Worm (Caenorhabditis elegans): ENCODE results near the gene dnj-18.

The dnj-18 gene

DNA sequence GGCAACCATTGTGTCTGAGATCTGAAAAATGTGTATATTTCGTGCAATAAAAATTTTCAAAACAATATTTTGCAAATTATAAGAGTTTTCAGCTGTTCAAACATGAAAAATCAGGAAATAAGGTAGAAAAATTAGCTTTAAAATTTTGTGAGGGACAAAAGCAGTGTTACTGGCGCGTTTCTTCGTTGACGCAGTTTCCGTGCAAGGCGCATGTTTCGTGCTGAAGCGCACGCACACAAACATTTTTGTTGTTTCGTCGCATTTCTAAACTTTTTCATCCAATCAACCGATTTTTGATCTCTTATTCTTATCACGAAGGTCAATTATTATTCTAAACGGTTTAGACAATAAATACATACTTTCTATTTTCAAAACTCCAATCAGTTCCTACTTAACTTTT lies 4.6 kb upstream of the dnj-18 start, which contains the start of gene nifk-1 (continued):
- TF ChIP-seq cey-2 (tag; optimal IDR thresholded peaks at IDR 0.05; ENCODE audit: borderline replicate concordance, insufficient read depth) (no peak), nhr-11 (tag; optimal IDR thresholded peaks at IDR 0.05) (peak; percentile 22)

DNA sequence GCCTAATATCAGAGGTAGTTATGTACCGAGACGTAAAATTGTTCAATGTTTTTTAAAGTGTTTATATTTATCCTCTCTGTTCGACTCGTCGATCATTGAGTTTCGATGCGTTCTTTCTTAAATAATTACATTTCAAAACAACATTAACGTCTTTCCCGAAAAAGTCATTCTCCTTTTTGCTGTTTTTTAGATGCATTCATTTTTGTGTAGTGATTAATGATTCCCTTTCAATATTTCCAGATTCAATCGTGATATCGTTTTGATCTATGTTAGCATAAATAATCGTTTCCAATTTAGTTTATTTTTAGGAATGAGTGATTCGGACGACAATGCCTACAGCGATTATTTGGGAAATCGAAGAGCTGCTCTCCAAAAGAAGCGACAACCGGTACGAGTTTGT lies 4.2 kb upstream of the dnj-18 start, which contains the start of gene T04A8.8:
Gene T04A8.8 (plus strand): TSS at position 301 of the 400 bp plus-strand sequence.
- TF ChIP-seq zip-2 (tag; optimal IDR thresholded peaks at IDR 0.05) (no peak), ces-1 (GFP tag; optimal IDR thresholded peaks at IDR 0.05) (no peak), lsy-2 (tag; optimal IDR thresholded peaks at IDR 0.05) (no peak), lin-15B (tag; optimal IDR thresholded peaks at IDR 0.05) (no peak), lin-13 (GFP tag; optimal IDR thresholded peaks at IDR 0.05) (no peak), hlh-11 (tag; optimal IDR thresholded peaks at IDR 0.05) (no peak), egl-27 (tag; optimal IDR thresholded peaks at IDR 0.05) (no peak), skn-1 (tag; optimal IDR thresholded peaks at IDR 0.05) (no peak), mxl-3 (GFP tag; optimal IDR thresholded peaks at IDR 0.05) (no peak), nhr-6 (tag; optimal IDR thresholded peaks at IDR 0.05) (no peak)

DNA sequence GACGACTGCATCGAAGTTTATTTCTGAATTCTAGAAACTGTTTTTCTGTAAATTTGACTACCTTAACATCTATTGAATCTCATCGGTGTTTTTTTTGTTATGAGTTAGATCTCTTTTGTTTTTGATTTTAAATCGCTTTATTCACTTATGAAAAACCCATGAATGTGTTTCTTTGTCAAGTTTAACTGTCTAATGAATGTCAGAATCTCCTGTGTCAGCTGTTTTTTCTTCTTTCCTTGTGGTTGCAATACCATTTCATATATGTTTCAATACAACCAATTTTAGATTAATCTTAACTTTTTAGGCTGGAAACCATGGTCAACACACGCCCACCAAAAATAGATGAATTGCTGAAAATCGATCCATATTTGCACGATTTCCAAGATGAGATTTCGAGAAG lies 2.9 kb upstream of the dnj-18 start, which contains the start of gene T04A8.7:
Gene T04A8.7 (plus strand): TSS at position 301 of the 400 bp plus-strand sequence.
- peak in 1 of 2 experiments; percentile 67 for TF ChIP-seq unc-62 (GFP tag; optimal IDR thresholded peaks at IDR 0.05 in 1 of 2)
- TF ChIP-seq unc-62 (tag; optimal IDR thresholded peaks at IDR 0.05), result no peak
- no peak for TF ChIP-seq cey-2 (tag; optimal IDR thresholded peaks at IDR 0.05; ENCODE audit: borderline replicate concordance, insufficient read depth)
- peak; percentile 59 for TF ChIP-seq ama-1 (optimal IDR thresholded peaks at IDR 0.05)
- no peak for TF ChIP-seq skn-1 (tag; optimal IDR thresholded peaks at IDR 0.05)
- no peak for TF ChIP-seq nhr-77 (tag; optimal IDR thresholded peaks at IDR 0.05)
- no peak for TF ChIP-seq ceh-44 (GFP tag; IDR thresholded peaks at IDR 0.05)
- TF ChIP-seq unc-39 (tag; optimal IDR thresholded peaks at IDR 0.05), result no peak
- no peak for TF ChIP-seq sdz-12 (GFP tag; optimal IDR thresholded peaks at IDR 0.05)
- no peak for TF ChIP-seq ctbp-1 (GFP tag; IDR thresholded peaks at IDR 0.05)
- no peak for TF ChIP-seq hif-1 (tag; optimal IDR thresholded peaks at IDR 0.05)
- TF ChIP-seq ceh-32 (tag; optimal IDR thresholded peaks at IDR 0.05; ENCODE audit: poor library complexity), result no peak
- no peak for TF ChIP-seq ztf-11 (tag; optimal IDR thresholded peaks at IDR 0.05)

- TF ChIP-seq unc-62 (GFP tag; optimal IDR thresholded peaks at IDR 0.05 in 1 of 2) (peak in 1 of 2 experiments; percentile 92), unc-62 (tag; optimal IDR thresholded peaks at IDR 0.05) (no peak), spr-3 (GFP tag; optimal IDR thresholded peaks at IDR 0.05) (no peak)
Measured at ce11 chrIII:4696903-4697302, 1.0 kb upstream of the dnj-18 start.

DNA sequence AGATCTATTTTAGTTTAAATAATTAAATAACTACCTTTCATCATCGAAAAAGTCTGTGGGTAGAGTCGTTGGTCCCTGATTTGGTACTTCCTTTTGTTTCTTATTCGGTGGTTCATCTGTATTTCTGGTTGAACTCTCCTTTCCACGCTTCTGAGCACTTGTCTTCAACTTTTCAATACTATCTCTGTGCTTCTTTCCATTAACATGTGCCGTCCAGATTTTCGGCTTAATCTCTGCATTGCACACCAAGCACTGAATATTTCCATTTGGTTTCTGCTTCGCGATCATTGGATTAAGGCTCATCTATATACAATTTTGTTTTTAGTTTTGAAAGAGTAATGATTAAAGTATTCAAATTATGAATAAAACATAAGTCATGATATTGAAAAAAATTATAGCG lies 2.0 kb downstream of the dnj-18 start, which contains the start of gene sel-13:
Gene sel-13 (minus strand): TSS at position 303 of the 400 bp plus-strand sequence.
- TF ChIP-seq tra-1 (GFP tag; IDR thresholded peaks at IDR 0.05) (no peak), ama-1 (optimal IDR thresholded peaks at IDR 0.05) (no peak), F37D6.2 (tag; optimal IDR thresholded peaks at IDR 0.05) (no peak), aha-1 (tag) (peak; percentile 93), ZK546.5 (tag; optimal IDR thresholded peaks at IDR 0.05) (no peak), ceh-20 (GFP tag; IDR thresholded peaks at IDR 0.05) (no peak)

DNA sequence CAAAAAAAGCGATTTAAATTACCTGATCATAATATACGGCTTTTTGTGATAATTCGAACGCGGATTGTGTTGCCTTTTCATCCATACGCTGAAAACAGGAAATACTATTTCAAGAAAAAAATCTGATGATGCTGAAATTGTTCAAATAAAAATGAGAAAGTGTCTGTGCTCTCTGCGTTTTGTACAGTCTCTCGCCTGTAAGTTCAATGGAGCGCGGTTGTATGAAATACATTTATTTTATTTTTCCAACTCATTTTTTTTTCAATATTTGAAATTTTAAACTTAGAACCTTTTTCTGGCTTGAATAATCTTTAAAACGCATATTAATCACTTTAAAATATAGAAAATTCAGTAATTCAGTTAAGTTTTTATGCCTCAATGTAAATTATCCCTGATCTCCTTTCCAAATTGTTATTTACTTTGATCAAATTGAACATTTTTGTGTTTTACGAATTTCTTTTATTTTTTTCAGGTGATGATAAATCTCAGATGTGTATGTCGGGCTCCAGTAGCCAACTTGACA lies 6.1 kb downstream of the dnj-18 start, which contains the start of the genes clp-2 and mrpl-16:
Gene clp-2 (minus strand): TSS at position 94 of the 523 bp plus-strand sequence.
Gene mrpl-16 (plus strand): TSS at position 473 of the 523 bp plus-strand sequence.
- TF ChIP-seq lin-1 (GFP tag; IDR thresholded peaks at IDR 0.05) (no peak), snpc-1.2 (GFP tag; IDR thresholded peaks at IDR 0.05) (no peak), lin-38 (GFP tag; IDR thresholded peaks at IDR 0.05) (peak; percentile 82), lin-15B (tag; optimal IDR thresholded peaks at IDR 0.05) (no peak), aly-2 (tag; optimal IDR thresholded peaks at IDR 0.05) (no peak), T20F7.1 (GFP tag; optimal IDR thresholded peaks at IDR 0.05) (no peak), daf-16 (GFP tag; optimal IDR thresholded peaks at IDR 0.05) (no peak), daf-16 (tag; optimal IDR thresholded peaks at IDR 0.05) (no peak), skn-1 (tag; optimal IDR thresholded peaks at IDR 0.05) (no peak), dmd-6 (GFP tag; IDR thresholded peaks at IDR 0.05) (no peak), spr-3 (GFP tag; optimal IDR thresholded peaks at IDR 0.05) (no peak), F44E2.7 (GFP tag; IDR thresholded peaks at IDR 0.05) (no peak), hif-1 (tag; optimal IDR thresholded peaks at IDR 0.05) (no peak), zip-2 (tag; optimal IDR thresholded peaks at IDR 0.05) (no peak), sdz-12 (GFP tag; optimal IDR thresholded peaks at IDR 0.05) (no peak), nhr-28 (tag; optimal IDR thresholded peaks at IDR 0.05) (peak; percentile 2), egl-43 (GFP tag; IDR thresholded peaks at IDR 0.05) (no peak), nhr-237 (tag; optimal IDR thresholded peaks at IDR 0.05) (no peak), nhr-25 (tag; optimal IDR thresholded peaks at IDR 0.05; ENCODE audit: borderline replicate concordance, insufficient read depth) (no peak), ceh-32 (tag; optimal IDR thresholded peaks at IDR 0.05; ENCODE audit: poor library complexity) (no peak)
